Fruit fly (Drosophila melanogaster) whole organism, embryonic: ENCODE measurements around the gene cype.

ENCODE experiments used
- Abd-B ChIP-seq: fragments of 200-800 bp; sonication (Bioruptor generic); optimal IDR thresholded peaks from 2 replicates; lab custom pipeline; 2018; ENCODE audit warnings: missing biosample characterization, mild to moderate bottlenecking, missing genetic modification characterization, moderate library complexity
- Antp ChIP-seq: fragments of 200-800 bp; sonication (Bioruptor generic); optimal IDR thresholded peaks from 3 replicates; lab custom pipeline; 2016; ENCODE audit warnings: missing biosample characterization, missing genetic modification characterization
- Bteb2 ChIP-seq: fragments of 200-800 bp; sonication (Bioruptor generic); optimal IDR thresholded peaks from 2 replicates; lab custom pipeline; 2016; ENCODE audit warnings: missing biosample characterization, missing genetic modification characterization
- CG10979 ChIP-seq: fragments of 200-800 bp; sonication (Bioruptor generic); optimal IDR thresholded peaks from 2 replicates; lab custom pipeline; 2018; ENCODE audit warnings: missing biosample characterization, mild to moderate bottlenecking, missing genetic modification characterization, moderate library complexity
- CG11247 ChIP-seq: fragments of 200-800 bp; sonication (Bioruptor generic); IDR thresholded peaks from 2 replicates; pipeline ENCODE4 v1.3.6; 2022; ENCODE audit warnings: missing biosample characterization, missing genetic modification characterization
- CG12236 ChIP-seq: fragments of 200-800 bp; sonication (Bioruptor generic); optimal IDR thresholded peaks from 2 replicates; lab custom pipeline; 2016; ENCODE audit warnings: missing biosample characterization, missing genetic modification characterization
- CG12391 ChIP-seq: fragments of 200-800 bp; sonication (Bioruptor generic); optimal IDR thresholded peaks from 3 replicates; lab custom pipeline; 2018; ENCODE audit warnings: missing biosample characterization, mild to moderate bottlenecking, missing genetic modification characterization, moderate library complexity
- CG15601 ChIP-seq: fragments of 200-800 bp; sonication (Bioruptor generic); optimal IDR thresholded peaks from 3 replicates; lab custom pipeline; 2019; ENCODE audit warnings: missing biosample characterization, mild to moderate bottlenecking, missing genetic modification characterization, moderate library complexity
- CG17385 ChIP-seq: fragments of 200-800 bp; sonication (Bioruptor generic); optimal IDR thresholded peaks from 3 replicates; lab custom pipeline; 2018; ENCODE audit warnings: missing biosample characterization, mild to moderate bottlenecking, missing genetic modification characterization
- CG17802 ChIP-seq: fragments of 200-800 bp; sonication (Bioruptor generic); optimal IDR thresholded peaks from 2 replicates; lab custom pipeline; 2018; ENCODE audit warnings: missing biosample characterization, mild to moderate bottlenecking, missing genetic modification characterization, moderate library complexity
- CG17829 ChIP-seq: fragments of 200-800 bp; optimal IDR thresholded peaks from 2 replicates; lab custom pipeline; 2019; ENCODE audit warnings: missing biosample characterization, mild to moderate bottlenecking, missing genetic modification characterization, moderate library complexity
- CG4424 ChIP-seq: fragments of 200-800 bp; sonication (Bioruptor generic); optimal IDR thresholded peaks from 3 replicates; lab custom pipeline; 2016; ENCODE audit warnings: missing biosample characterization, missing genetic modification characterization
- CG4820 ChIP-seq: fragments of 200-800 bp; sonication (Bioruptor generic); optimal IDR thresholded peaks from 3 replicates; lab custom pipeline; 2016; ENCODE audit warnings: missing biosample characterization, missing genetic modification characterization
- CG7357 ChIP-seq: fragments of 200-800 bp; sonication (Bioruptor generic); IDR thresholded peaks from 3 replicates; pipeline ENCODE4 v1.3.6; 2022; ENCODE audit warnings: missing biosample characterization, missing genetic modification characterization
- CG7556 ChIP-seq: fragments of 200-800 bp; sonication (Bioruptor generic); optimal IDR thresholded peaks from 2 replicates; lab custom pipeline; 2017; ENCODE audit warnings: missing biosample characterization, mild to moderate bottlenecking, missing genetic modification characterization
- CG8290 ChIP-seq, 3 experiments: fragments of 200-800 bp; sonication (Bioruptor generic); optimal IDR thresholded peaks; 2 replicates each; lab custom pipeline; 2016 to 2019; ENCODE audit warnings: missing biosample characterization in 3 of 3, missing genetic modification characterization in 3 of 3, mild to moderate bottlenecking in 2 of 3, moderate library complexity in 1 of 3
- Camta ChIP-seq: fragments of 200-800 bp; sonication (Bioruptor generic); optimal IDR thresholded peaks from 2 replicates; lab custom pipeline; 2016; ENCODE audit warnings: missing biosample characterization, missing genetic modification characterization
- D ChIP-seq, 2 experiments: fragments of 200-800 bp in 1 of 2; fragments of >200 bp in 1 of 2; sonication (Bioruptor generic) in 1 of 2; optimal IDR thresholded peaks; 2 replicates in 1 of 2; 3 replicates in 1 of 2; lab custom pipeline; 2017; ENCODE audit warnings: mild to moderate bottlenecking in 1 of 2, missing biosample characterization in 1 of 2, missing genetic modification characterization in 1 of 2, missing genetic modification reagents in 1 of 2
- Dp ChIP-seq: fragments of 200-800 bp; sonication (Bioruptor generic); optimal IDR thresholded peaks from 2 replicates; lab custom pipeline; 2018; ENCODE audit warnings: missing biosample characterization, mild to moderate bottlenecking, missing genetic modification characterization, moderate library complexity
- Ets97D ChIP-seq: fragments of 200-800 bp; sonication (Bioruptor generic); optimal IDR thresholded peaks from 3 replicates; lab custom pipeline; 2016; ENCODE audit warnings: missing biosample characterization, missing genetic modification characterization
- Hmx ChIP-seq: fragments of 200-800 bp; sonication (Bioruptor generic); optimal IDR thresholded peaks from 2 replicates; lab custom pipeline; 2016; ENCODE audit warnings: missing biosample characterization, missing genetic modification characterization
- Hr3 ChIP-seq: fragments of 200-800 bp; sonication (Bioruptor generic); optimal IDR thresholded peaks from 3 replicates; lab custom pipeline; 2016; ENCODE audit warnings: missing biosample characterization, missing genetic modification characterization
- Hr78 ChIP-seq, 2 experiments: fragments of 200-800 bp in 1 of 2; fragments of >200 bp in 1 of 2; sonication (Bioruptor generic) in 1 of 2; optimal IDR thresholded peaks; 2 replicates each; lab custom pipeline; 2017 to 2019; ENCODE audit warnings: missing biosample characterization in 2 of 2, missing genetic modification characterization in 2 of 2, mild to moderate bottlenecking in 1 of 2, moderate library complexity in 1 of 2
- MTF-1 ChIP-seq: fragments of 200-800 bp; sonication (Bioruptor generic); optimal IDR thresholded peaks from 2 replicates; lab custom pipeline; 2018; ENCODE audit warnings: missing biosample characterization, mild to moderate bottlenecking, missing genetic modification characterization, borderline replicate concordance
- Oli ChIP-seq: fragments of 200-800 bp; sonication (Bioruptor generic); optimal IDR thresholded peaks from 2 replicates; lab custom pipeline; 2018; ENCODE audit warnings: missing biosample characterization, mild to moderate bottlenecking, missing genetic modification characterization, moderate library complexity
- Sox100B ChIP-seq: fragments of 200-800 bp; sonication (Bioruptor generic); optimal IDR thresholded peaks from 3 replicates; lab custom pipeline; 2018; ENCODE audit warnings: missing biosample characterization, mild to moderate bottlenecking, missing genetic modification characterization
- Spps ChIP-seq: fragments of 200-800 bp; sonication (Bioruptor generic); optimal IDR thresholded peaks from 2 replicates; lab custom pipeline; 2018; ENCODE audit warnings: missing biosample characterization, mild to moderate bottlenecking, missing genetic modification characterization
- cato ChIP-seq: fragments of 200-800 bp; sonication (Bioruptor generic); optimal IDR thresholded peaks from 2 replicates; lab custom pipeline; 2016; ENCODE audit warnings: missing biosample characterization, missing genetic modification characterization, borderline replicate concordance
- crp ChIP-seq, 2 experiments: fragments of 200-800 bp; sonication (Bioruptor generic); optimal IDR thresholded peaks; 2 replicates in 1 of 2; 3 replicates in 1 of 2; lab custom pipeline; 2017; ENCODE audit warnings: missing biosample characterization in 2 of 2, missing genetic modification characterization in 2 of 2, mild to moderate bottlenecking in 1 of 2, moderate library complexity in 1 of 2
- ewg ChIP-seq: fragments of 200-800 bp; sonication (Bioruptor generic); optimal IDR thresholded peaks from 3 replicates; lab custom pipeline; 2017; ENCODE audit warnings: mild to moderate bottlenecking, missing biosample characterization, missing genetic modification reagents, missing genetic modification characterization
- gce ChIP-seq: fragments of 200-800 bp; sonication (Bioruptor generic); IDR thresholded peaks from 3 replicates; pipeline ENCODE4 v1.3.6; 2022; ENCODE audit warnings: missing biosample characterization, missing genetic modification characterization
- her ChIP-seq: fragments of 200-800 bp; sonication (Bioruptor generic); optimal IDR thresholded peaks from 2 replicates; lab custom pipeline; 2016; ENCODE audit warnings: missing biosample characterization, missing genetic modification characterization
- hth ChIP-seq: fragments of >200 bp; optimal IDR thresholded peaks from 2 replicates; lab custom pipeline; 2017; ENCODE audit warnings: inconsistent platforms
- lov ChIP-seq, 2 experiments: fragments of 200-800 bp in 1 of 2; fragments of >200 bp in 1 of 2; sonication (Bioruptor generic) in 1 of 2; IDR thresholded peaks in 1 of 2; optimal IDR thresholded peaks in 1 of 2; 2 replicates in 1 of 2; 3 replicates in 1 of 2; pipeline versions ENCODE4 v1.3.6 to Lab custom; 2017 to 2022; ENCODE audit warnings: missing biosample characterization in 1 of 2, missing genetic modification characterization in 1 of 2
- nom ChIP-seq: fragments of 200-800 bp; sonication (Bioruptor generic); optimal IDR thresholded peaks from 2 replicates; lab custom pipeline; 2017; ENCODE audit warnings: missing biosample characterization, missing genetic modification characterization, mild to moderate bottlenecking, moderate library complexity, missing genetic modification reagents
- pb ChIP-seq: fragments of 200-800 bp; sonication (Bioruptor generic); optimal IDR thresholded peaks from 3 replicates; lab custom pipeline; 2016; ENCODE audit warnings: missing biosample characterization, missing genetic modification characterization
- pnt ChIP-seq: fragments of 200-800 bp; sonication (Bioruptor generic); optimal IDR thresholded peaks from 3 replicates; lab custom pipeline; 2016; ENCODE audit warnings: missing biosample characterization, missing genetic modification characterization
- ranshi ChIP-seq: fragments of 200-800 bp; sonication (Bioruptor generic); IDR thresholded peaks from 2 replicates; pipeline ENCODE4 v1.3.6; 2022; ENCODE audit warnings: missing biosample characterization, missing genetic modification characterization
- schlank ChIP-seq: fragments of 200-800 bp; sonication (Bioruptor generic); optimal IDR thresholded peaks from 2 replicates; lab custom pipeline; 2018; ENCODE audit warnings: missing biosample characterization, mild to moderate bottlenecking, missing genetic modification characterization
- sens-2 ChIP-seq: fragments of 200-800 bp; sonication (Bioruptor generic); IDR thresholded peaks from 2 replicates; pipeline ENCODE4 v1.3.6; 2022; ENCODE audit warnings: missing biosample characterization, missing genetic modification characterization
- sima ChIP-seq: fragments of 200-800 bp; sonication (Bioruptor generic); optimal IDR thresholded peaks from 2 replicates; lab custom pipeline; 2016; ENCODE audit warnings: missing biosample characterization, missing genetic modification characterization
- sna ChIP-seq: fragments of 200-800 bp; sonication (Bioruptor generic); IDR thresholded peaks from 2 replicates; pipeline ENCODE4 v1.3.6; 2022; ENCODE audit warnings: missing biosample characterization, missing genetic modification characterization; ENCODE audit not compliant: partially characterized antibody
- ssp ChIP-seq: fragments of 200-800 bp; sonication (Bioruptor generic); IDR thresholded peaks from 2 replicates; pipeline ENCODE4 v1.3.6; 2022; ENCODE audit warnings: missing biosample characterization, missing genetic modification characterization
- tin ChIP-seq: fragments of 200-800 bp; sonication (Bioruptor generic); optimal IDR thresholded peaks from 3 replicates; lab custom pipeline; 2016; ENCODE audit warnings: missing biosample characterization, missing genetic modification characterization
- trem ChIP-seq: fragments of 200-800 bp; optimal IDR thresholded peaks from 3 replicates; lab custom pipeline; 2019; ENCODE audit warnings: missing biosample characterization, mild to moderate bottlenecking, missing genetic modification characterization, moderate library complexity
- unc-4 ChIP-seq: fragments of 200-800 bp; sonication (Bioruptor generic); IDR thresholded peaks from 2 replicates; pipeline ENCODE4 v1.3.6; 2022; ENCODE audit warnings: missing biosample characterization, missing genetic modification characterization; ENCODE audit not compliant: partially characterized antibody
- wor ChIP-seq: fragments of 200-800 bp; sonication (Bioruptor generic); IDR thresholded peaks from 2 replicates; pipeline ENCODE4 v1.3.6; 2022; ENCODE audit warnings: missing biosample characterization, missing genetic modification characterization

Gene cype

dm6 chr2L:5297289-5297960, 29.6 kb upstream of the cype start (continued):
- TF ChIP-seq schlank (tag; lab: Kevin White, UChicago): no peak
- peak; percentile 61 for TF ChIP-seq ssp (GFP tag; lab: Robert Waterston, UW)
- peak; percentile 46 for TF ChIP-seq CG15601 (tag; lab: Kevin White, UChicago)
- TF ChIP-seq crp (GFP tag; optimal IDR thresholded peaks at IDR 0.05; lab: Kevin White, UChicago): no peak
- no peak for TF ChIP-seq sima (GFP tag; lab: Kevin White, UChicago)
- no peak; the same call in 1 of the 2 replicates for TF ChIP-seq sens-2 (GFP tag; lab: Robert Waterston, UW)
- peak; percentile 22 for TF ChIP-seq trem (tag; lab: Kevin White, UChicago)
- peak in 1 of 2 experiments; percentile 15 for TF ChIP-seq Hr78 (GFP tag; optimal IDR thresholded peaks at IDR 0.05; lab: Kevin White, UChicago)
- no peak for TF ChIP-seq tin (GFP tag; lab: Kevin White, UChicago)
- TF ChIP-seq D (optimal IDR thresholded peaks at IDR 0.05; lab: Kevin White, UChicago): no peak
- peak; percentile 54 for TF ChIP-seq D (GFP tag; optimal IDR thresholded peaks at IDR 0.05; lab: Kevin White, UChicago)
- peak; percentile 69 for TF ChIP-seq Oli (tag; lab: Kevin White, UChicago)
- TF ChIP-seq CG11247: no peak
- peak; percentile 32 for TF ChIP-seq cato (GFP tag; lab: Kevin White, UChicago)
- no peak for TF ChIP-seq pb (GFP tag; lab: Kevin White, UChicago)
- TF ChIP-seq Antp (GFP tag; lab: Kevin White, UChicago): no peak
- no peak for TF ChIP-seq CG8290 (GFP tag; optimal IDR thresholded peaks at IDR 0.05; lab: Kevin White, UChicago)
- no peak for TF ChIP-seq CG8290 (tag; optimal IDR thresholded peaks at IDR 0.05; lab: Kevin White, UChicago)
- no peak for TF ChIP-seq MTF-1 (GFP tag; lab: Kevin White, UChicago)
- TF ChIP-seq ranshi (GFP tag; lab: Robert Waterston, UW): peak; percentile 36; the same call in 1 of the 2 replicates
- TF ChIP-seq pnt (GFP tag; lab: Kevin White, UChicago): peak; percentile 26
- TF ChIP-seq her: no peak
- TF ChIP-seq hth (lab: Kevin White, UChicago): no peak
- TF ChIP-seq Ets97D (GFP tag; lab: Kevin White, UChicago): no peak
- no peak for TF ChIP-seq lov (optimal IDR thresholded peaks at IDR 0.05; lab: Kevin White, UChicago)
- 0 out of 3 replicates have a peak, but pooled peaks have one; percentile 56 for TF ChIP-seq lov (GFP tag; IDR thresholded peaks at IDR 0.05; lab: Robert Waterston, UW)
- TF ChIP-seq CG10979 (tag; lab: Kevin White, UChicago): peak; percentile 79
- TF ChIP-seq CG4424 (GFP tag; lab: Kevin White, UChicago): peak; percentile 46
- TF ChIP-seq CG17829 (tag; lab: Kevin White, UChicago): peak; percentile 35
- peak; percentile 7 for TF ChIP-seq Spps
- no peak for TF ChIP-seq sna
- peak; percentile 30 for TF ChIP-seq Camta (GFP tag; lab: Kevin White, UChicago)
- TF ChIP-seq CG7357 (GFP tag; lab: Robert Waterston, UW): peak; percentile 60
- no peak for TF ChIP-seq unc-4 (GFP tag; lab: Robert Waterston, UW)
- peak; percentile 26 for TF ChIP-seq Sox100B
- no peak for TF ChIP-seq Dp (GFP tag; lab: Kevin White, UChicago)
- TF ChIP-seq gce (GFP tag; lab: Robert Waterston, UW): no peak
- TF ChIP-seq ewg (GFP tag; lab: Kevin White, UChicago): peak; percentile 54
- peak; percentile 19 for TF ChIP-seq CG7556
- TF ChIP-seq CG12236: no peak
- TF ChIP-seq Hmx (GFP tag; lab: Kevin White, UChicago): no peak
- TF ChIP-seq wor (GFP tag; lab: Robert Waterston, UW): 0 out of 2 replicates have a peak, but pooled peaks have one; percentile 29
- no peak for TF ChIP-seq Bteb2 (GFP tag; lab: Kevin White, UChicago)
- TF ChIP-seq CG4820: peak; percentile 29
- peak; percentile 61 for TF ChIP-seq CG12391 (tag; lab: Kevin White, UChicago)
- TF ChIP-seq Abd-B (GFP tag; lab: Kevin White, UChicago): peak; percentile 37
- TF ChIP-seq CG17385 (GFP tag; lab: Kevin White, UChicago): peak; percentile 36
- no peak for TF ChIP-seq nom (GFP tag; lab: Kevin White, UChicago)
- peak; percentile 69 for TF ChIP-seq Hr3 (GFP tag; lab: Kevin White, UChicago)
- peak; percentile 46 for TF ChIP-seq CG17802 (tag; lab: Kevin White, UChicago)
